Fruit fly (Drosophila melanogaster): ENCODE data around the gene CG6418.
A peak's percentile ranks its signal among the peaks of the same experiment; 100 is the strongest.

CG6418 gene

dm6 chr3L:10897534-10898255 lies 18.9 kb upstream of the CG6418 start (continued):
- TF ChIP-seq CG30403 (GFP tag; optimal IDR thresholded peaks at IDR 0.05) (peak; percentile 0), CG14014 (GFP tag; IDR thresholded peaks at IDR 0.05) (no peak), chinmo (GFP tag; IDR thresholded peaks at IDR 0.05; ENCODE audit: partially characterized antibody) (peak; percentile 83; the same call in 2 of the 4 replicates), gem (tag; optimal IDR thresholded peaks at IDR 0.05) (peak; percentile 11), CG14441 (GFP tag; IDR thresholded peaks at IDR 0.05) (0 out of 2 replicates have a peak, but pooled peaks have one; percentile 16)

- TF ChIP-seq grn (GFP tag; optimal IDR thresholded peaks at IDR 0.05) (peak; percentile 99), CG14441 (GFP tag; IDR thresholded peaks at IDR 0.05) (peak; percentile 23; the same call in 1 of the 2 replicates), twi (tag; optimal IDR thresholded peaks at IDR 0.05) (peak; percentile 29), jigr1 (GFP tag; IDR thresholded peaks at IDR 0.05) (no peak), Vsx1 (GFP tag; optimal IDR thresholded peaks at IDR 0.05) (peak; percentile 43), GATAe (GFP tag; conservative IDR thresholded peaks at IDR 0.05) (peak; percentile 64; the same call in 1 of the 2 replicates), cwo (GFP tag; optimal IDR thresholded peaks at IDR 0.05) (peak; percentile 95), Dek (tag; optimal IDR thresholded peaks at IDR 0.05) (no peak), CG7357 (GFP tag; IDR thresholded peaks at IDR 0.05) (no peak), ems (GFP tag; optimal IDR thresholded peaks at IDR 0.05) (no peak), chinmo (GFP tag; IDR thresholded peaks at IDR 0.05; ENCODE audit: partially characterized antibody) (0 out of 4 replicates have a peak, but pooled peaks have one; percentile 55), CG34376 (GFP tag; optimal IDR thresholded peaks at IDR 0.05) (peak; percentile 89), CG12769 (tag; optimal IDR thresholded peaks at IDR 0.05) (peak; percentile 77), CG6272 (GFP tag; IDR thresholded peaks at IDR 0.05) (no peak), lab (GFP tag; optimal IDR thresholded peaks at IDR 0.05) (peak; percentile 86), mirr (GFP tag; optimal IDR thresholded peaks at IDR 0.05) (peak; percentile 92), Hey (tag; optimal IDR thresholded peaks at IDR 0.05) (peak; percentile 99), Deaf1 (tag; optimal IDR thresholded peaks at IDR 0.05) (peak; percentile 40), Med (GFP tag) (peak; percentile 64), sug (tag; optimal IDR thresholded peaks at IDR 0.05) (peak; percentile 90), sd (tag; optimal IDR thresholded peaks at IDR 0.05) (peak; percentile 28), HmgZ (tag; optimal IDR thresholded peaks at IDR 0.05) (peak; percentile 22), exex (tag; optimal IDR thresholded peaks at IDR 0.05) (peak; percentile 94), yki (optimal IDR thresholded peaks at IDR 0.05) (no peak)
Measured at dm6 chr3L:10896923-10897322, 18.1 kb upstream of the CG6418 start.

- TF ChIP-seq CG13624 (GFP tag; optimal IDR thresholded peaks at IDR 0.05): no peak
- TF ChIP-seq Med (GFP tag): peak; percentile 60
- TF ChIP-seq Dip2 (GFP tag; IDR thresholded peaks at IDR 0.05): no peak
- TF ChIP-seq Ets65A (GFP tag): peak; percentile 56
- TF ChIP-seq exex (tag; optimal IDR thresholded peaks at IDR 0.05): no peak
- no peak for TF ChIP-seq CG7839 (tag; optimal IDR thresholded peaks at IDR 0.05)
- no peak for TF ChIP-seq dan (GFP tag; IDR thresholded peaks at IDR 0.05)
- TF ChIP-seq sc (optimal IDR thresholded peaks at IDR 0.05): no peak
- no peak for TF ChIP-seq sc (GFP tag; optimal IDR thresholded peaks at IDR 0.05)
- TF ChIP-seq CG14014 (GFP tag; IDR thresholded peaks at IDR 0.05): no peak
- no peak for TF ChIP-seq twi (tag; optimal IDR thresholded peaks at IDR 0.05)
- TF ChIP-seq NC2α (GFP tag; optimal IDR thresholded peaks at IDR 0.05): no peak
Measured at dm6 chr3L:10894159-10894558, 15.3 kb upstream of the CG6418 start, which contains the start of gene Cpr67Fb. Gene Cpr67Fb, plus strand, starts transcription at chr3L:10894173.
